Worm (Caenorhabditis elegans) whole organism, L2 larva: Measurements from ENCODE around the gene scc-1.

Experiments used
- egl-27 ChIP-seq: sonication (generic microtip); optimal IDR thresholded peaks from 3 replicates; lab custom pipeline; 2017; ENCODE audit warnings: missing biosample characterization, missing genetic modification reagents, missing genetic modification characterization
- lin-39 ChIP-seq: fragments of 150-350 bp; optimal IDR thresholded peaks from 2 replicates; lab custom pipeline; 2014; ENCODE audit warnings: missing biosample characterization, missing genetic modification reagents, missing genetic modification characterization
- lsy-2 ChIP-seq, 2 experiments: fragments of 150-350 bp in 1 of 2; sonication (generic microtip) in 1 of 2; optimal IDR thresholded peaks; 2 replicates each; lab custom pipeline; 2014 to 2017; ENCODE audit warnings: missing biosample characterization in 2 of 2, missing genetic modification characterization in 2 of 2
- nhr-6 ChIP-seq: fragments of 150-350 bp; optimal IDR thresholded peaks from 2 replicates; lab custom pipeline; 2014; ENCODE audit warnings: missing biosample characterization, missing genetic modification characterization
- nhr-77 ChIP-seq: fragments of 150-350 bp; optimal IDR thresholded peaks from 2 replicates; lab custom pipeline; 2014; ENCODE audit warnings: missing biosample characterization, missing genetic modification characterization
- unc-39 ChIP-seq: fragments of 150-350 bp; optimal IDR thresholded peaks from 2 replicates; lab custom pipeline; 2014; ENCODE audit warnings: missing biosample characterization, missing genetic modification characterization
- unc-62 ChIP-seq: fragments of 150-350 bp; optimal IDR thresholded peaks from 2 replicates; lab custom pipeline; 2014; ENCODE audit warnings: missing biosample characterization, missing genetic modification reagents, missing genetic modification characterization
- zag-1 ChIP-seq: fragments of 150-350 bp; optimal IDR thresholded peaks from 2 replicates; lab custom pipeline; 2014; ENCODE audit warnings: missing biosample characterization, missing genetic modification characterization

DNA sequence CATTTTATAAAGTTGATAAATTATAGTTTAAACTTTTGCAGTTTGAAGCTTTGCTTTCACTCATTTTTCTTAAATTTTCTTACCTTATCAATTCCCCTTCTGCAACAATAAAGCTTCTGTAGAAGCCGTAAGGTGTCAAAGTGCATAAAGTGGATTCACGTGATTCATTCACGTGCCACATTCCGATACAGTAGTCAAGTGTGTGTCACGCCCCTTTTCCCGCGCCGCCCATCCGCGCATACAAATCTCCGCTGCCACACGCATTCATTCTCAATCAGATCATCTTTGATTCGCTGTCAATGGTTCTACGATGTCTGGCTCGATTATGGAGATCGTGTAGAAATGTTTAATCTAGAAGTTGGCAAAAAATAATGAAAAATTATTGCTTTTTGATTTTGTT, 48.5 kb downstream of the scc-1 start:
- TF ChIP-seq zag-1 (tag; lab: Kevin White, UChicago), result no peak
- no peak for TF ChIP-seq nhr-77 (tag; lab: Kevin White, UChicago)
- TF ChIP-seq unc-39, result no peak
- TF ChIP-seq lin-39, result no peak
- no peak for TF ChIP-seq nhr-6 (tag; lab: Kevin White, UChicago)
- TF ChIP-seq lsy-2 (tag; optimal IDR thresholded peaks at IDR 0.05; lab: Kevin White, UChicago), result peak in 1 of 2 experiments; percentile 4
- no peak for TF ChIP-seq egl-27
- TF ChIP-seq unc-62 (GFP tag; lab: Kevin White, UChicago), result no peak
